Worm (Caenorhabditis elegans): Measurements from ENCODE around the gene irg-7.

irg-7 gene

DNA sequence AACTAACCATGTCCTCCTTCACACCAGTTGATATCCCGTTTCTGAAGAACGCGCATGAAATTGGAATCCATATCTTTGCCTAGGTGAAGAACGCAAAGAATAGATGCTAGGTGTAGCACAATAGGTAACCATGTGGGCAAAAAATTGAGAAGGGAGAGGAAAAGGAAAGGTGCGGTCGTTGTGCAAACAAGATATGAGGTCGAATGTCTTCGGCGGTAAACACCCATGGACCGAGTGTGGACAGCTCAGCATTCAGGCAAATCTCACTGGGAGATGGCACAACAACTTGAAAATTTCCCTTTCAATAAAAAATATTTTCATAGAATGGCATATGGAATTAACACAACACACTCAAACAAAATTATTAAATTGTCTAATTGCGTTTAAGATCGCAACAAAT is 33.9 kb downstream of the irg-7 start, which contains the start of gene F28B4.4:
Gene F28B4.4, minus strand, starts transcription at position 101 of the 400 bp plus-strand sequence.
- no peak for TF ChIP-seq cog-1 (tag; optimal IDR thresholded peaks at IDR 0.05)
- no peak for TF ChIP-seq ref-1 (GFP tag; conservative IDR thresholded peaks at IDR 0.05)
- TF ChIP-seq ztf-29 (GFP tag; IDR thresholded peaks at IDR 0.05): no peak
- TF ChIP-seq ztf-23 (GFP tag; IDR thresholded peaks at IDR 0.05): no peak
- TF ChIP-seq klf-2 (GFP tag; conservative IDR thresholded peaks at IDR 0.05): no peak
- TF ChIP-seq tab-1 (GFP tag; IDR thresholded peaks at IDR 0.05): no peak
- no peak for TF ChIP-seq med-1 (GFP tag; optimal IDR thresholded peaks at IDR 0.05; ENCODE audit: insufficient read depth)
- no peak for TF ChIP-seq flt-1 (GFP tag; IDR thresholded peaks at IDR 0.05)
- no peak for TF ChIP-seq T22C8.4 (GFP tag; IDR thresholded peaks at IDR 0.05)

DNA sequence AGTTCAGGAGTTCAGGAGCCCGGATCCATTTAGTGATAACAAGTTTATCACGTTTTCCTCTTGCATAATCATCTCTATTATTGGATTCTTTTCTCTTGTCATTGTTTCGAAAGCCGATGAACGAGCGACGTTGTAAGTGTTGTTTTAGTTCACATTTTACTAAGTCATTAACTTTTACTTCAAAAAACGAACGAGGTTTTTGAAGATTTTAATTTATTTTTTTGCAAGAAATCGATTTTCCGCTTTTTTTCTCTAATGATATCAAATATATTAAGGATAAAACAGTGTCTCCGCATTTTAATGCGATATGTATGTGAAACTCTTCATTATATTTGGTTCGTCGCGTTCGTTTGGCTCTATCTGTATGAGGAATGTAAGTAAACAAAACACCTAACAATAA is 38.7 kb downstream of the irg-7 start, which contains the start of gene F28B4.1:
Gene F28B4.1, plus strand, starts transcription at position 301 of the 400 bp plus-strand sequence.
- TF ChIP-seq flt-1 (GFP tag; IDR thresholded peaks at IDR 0.05) (no peak), ztf-29 (GFP tag; IDR thresholded peaks at IDR 0.05) (no peak), ref-1 (GFP tag; conservative IDR thresholded peaks at IDR 0.05) (no peak), T22C8.4 (GFP tag; IDR thresholded peaks at IDR 0.05) (no peak), klf-2 (GFP tag; conservative IDR thresholded peaks at IDR 0.05) (no peak), cog-1 (tag; optimal IDR thresholded peaks at IDR 0.05) (no peak), tab-1 (GFP tag; IDR thresholded peaks at IDR 0.05) (no peak), ztf-23 (GFP tag; IDR thresholded peaks at IDR 0.05) (no peak), med-1 (GFP tag; optimal IDR thresholded peaks at IDR 0.05; ENCODE audit: insufficient read depth) (no peak)

ce11 chrX:3202350-3202749 is 41.1 kb downstream of the irg-7 start:
- TF ChIP-seq tab-1 (GFP tag; IDR thresholded peaks at IDR 0.05): no peak
- no peak for TF ChIP-seq ztf-23 (GFP tag; IDR thresholded peaks at IDR 0.05)
- no peak for TF ChIP-seq flt-1 (GFP tag; IDR thresholded peaks at IDR 0.05)
- TF ChIP-seq T22C8.4 (GFP tag; IDR thresholded peaks at IDR 0.05): no peak
- no peak for TF ChIP-seq med-1 (GFP tag; optimal IDR thresholded peaks at IDR 0.05; ENCODE audit: insufficient read depth)
- TF ChIP-seq cog-1 (tag; optimal IDR thresholded peaks at IDR 0.05): no peak
- TF ChIP-seq ztf-29 (GFP tag; IDR thresholded peaks at IDR 0.05): no peak
- no peak for TF ChIP-seq ref-1 (GFP tag; conservative IDR thresholded peaks at IDR 0.05)
- TF ChIP-seq klf-2 (GFP tag; conservative IDR thresholded peaks at IDR 0.05): no peak

- TF ChIP-seq flt-1 (GFP tag; IDR thresholded peaks at IDR 0.05) (no peak), cog-1 (tag; optimal IDR thresholded peaks at IDR 0.05) (no peak), ztf-29 (GFP tag; IDR thresholded peaks at IDR 0.05) (no peak), ref-1 (GFP tag; conservative IDR thresholded peaks at IDR 0.05) (no peak), klf-2 (GFP tag; conservative IDR thresholded peaks at IDR 0.05) (no peak), ztf-23 (GFP tag; IDR thresholded peaks at IDR 0.05) (no peak), tab-1 (GFP tag; IDR thresholded peaks at IDR 0.05) (no peak), T22C8.4 (GFP tag; IDR thresholded peaks at IDR 0.05) (no peak), med-1 (GFP tag; optimal IDR thresholded peaks at IDR 0.05; ENCODE audit: insufficient read depth) (no peak)
Observed at ce11 chrX:3199249-3199648, 44.2 kb downstream of the irg-7 start, which contains the start of gene fax-1. Gene fax-1 (minus strand): TSS chrX:3199349.

ce11 chrX:3197319-3197718 is 46.1 kb downstream of the irg-7 start:
- no peak for TF ChIP-seq klf-2 (GFP tag; conservative IDR thresholded peaks at IDR 0.05)
- TF ChIP-seq cog-1 (tag; optimal IDR thresholded peaks at IDR 0.05): no peak
- TF ChIP-seq T22C8.4 (GFP tag; IDR thresholded peaks at IDR 0.05): no peak
- no peak for TF ChIP-seq ztf-23 (GFP tag; IDR thresholded peaks at IDR 0.05)
- no peak for TF ChIP-seq ref-1 (GFP tag; conservative IDR thresholded peaks at IDR 0.05)
- TF ChIP-seq flt-1 (GFP tag; IDR thresholded peaks at IDR 0.05): no peak
- no peak for TF ChIP-seq tab-1 (GFP tag; IDR thresholded peaks at IDR 0.05)

DNA sequence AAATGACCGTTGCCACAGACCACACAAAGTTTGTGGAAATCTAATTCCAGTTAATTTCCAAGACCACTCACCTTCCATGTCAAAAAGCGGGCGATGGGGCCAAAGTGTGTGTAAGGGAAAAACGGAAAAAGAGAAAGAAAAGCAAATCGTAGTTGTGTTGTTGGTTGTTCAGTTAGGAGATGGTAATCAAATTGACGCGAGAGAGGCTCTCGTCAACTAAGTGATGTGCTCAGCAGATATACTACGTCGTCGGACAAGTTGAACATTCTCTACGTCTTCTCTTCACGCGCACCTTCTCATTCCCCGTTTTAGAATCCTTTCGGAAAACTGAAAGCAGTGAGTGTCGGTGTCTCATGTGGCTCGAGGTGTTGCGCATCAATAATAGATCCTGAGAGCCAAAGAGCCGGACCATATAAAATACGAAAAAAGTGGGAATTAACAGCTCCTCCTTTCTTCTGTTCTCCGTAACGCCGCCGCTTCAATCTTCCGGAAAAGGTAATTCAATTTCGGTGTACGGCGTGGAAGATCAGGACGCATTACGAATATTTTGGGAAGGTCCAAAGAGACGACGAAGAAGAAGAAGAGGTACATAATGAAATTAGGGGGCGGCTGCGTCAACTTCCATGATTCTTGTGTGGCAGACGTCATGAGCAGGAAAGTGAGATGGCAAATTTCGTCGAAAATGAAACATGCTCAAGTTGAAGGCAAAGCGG is 51.9 kb downstream of the irg-7 start:
- no peak for TF ChIP-seq tab-1 (GFP tag; IDR thresholded peaks at IDR 0.05)
- TF ChIP-seq ztf-23 (GFP tag; IDR thresholded peaks at IDR 0.05): no peak
- TF ChIP-seq flt-1 (GFP tag; IDR thresholded peaks at IDR 0.05): no peak
- no peak for TF ChIP-seq med-1 (GFP tag; optimal IDR thresholded peaks at IDR 0.05; ENCODE audit: insufficient read depth)
- TF ChIP-seq ztf-29 (GFP tag; IDR thresholded peaks at IDR 0.05): no peak

ce11 chrX:3190193-3190592 is 53.2 kb downstream of the irg-7 start:
- TF ChIP-seq ztf-23 (GFP tag; IDR thresholded peaks at IDR 0.05): no peak
- TF ChIP-seq T22C8.4 (GFP tag; IDR thresholded peaks at IDR 0.05): no peak
- TF ChIP-seq ztf-29 (GFP tag; IDR thresholded peaks at IDR 0.05): no peak
